Fruit fly (Drosophila melanogaster) whole organism, embryonic: ENCODE data around the gene CG14659.

Experiments used
- Ada2b ChIP-seq: fragments of 200-800 bp; sonication (Bioruptor generic); IDR thresholded peaks from 2 replicates; pipeline ENCODE4 v1.3.6; 2022; ENCODE audit warnings: missing biosample characterization, missing genetic modification characterization
- BEAF-32 ChIP-seq: fragments of 200-800 bp; sonication (Bioruptor generic); optimal IDR thresholded peaks from 3 replicates; lab custom pipeline; 2017; ENCODE audit warnings: missing biosample characterization, missing genetic modification characterization, mild to moderate bottlenecking, moderate library complexity, missing genetic modification reagents
- CG10147 ChIP-seq: fragments of 200-800 bp; sonication (Bioruptor generic); optimal IDR thresholded peaks from 2 replicates; lab custom pipeline; 2019; ENCODE audit warnings: missing biosample characterization, mild to moderate bottlenecking, missing genetic modification characterization, moderate library complexity
- CG10209 ChIP-seq: fragments of 200-800 bp; sonication (Bioruptor generic); optimal IDR thresholded peaks from 3 replicates; lab custom pipeline; 2017; ENCODE audit warnings: missing biosample characterization, mild to moderate bottlenecking, missing genetic modification characterization, missing genetic modification reagents
- CG10267 ChIP-seq: fragments of 200-800 bp; sonication (Bioruptor generic); optimal IDR thresholded peaks from 2 replicates; lab custom pipeline; 2018; ENCODE audit warnings: missing biosample characterization, mild to moderate bottlenecking, missing genetic modification characterization, moderate library complexity
- CG11504 ChIP-seq: fragments of 200-800 bp; sonication (Bioruptor generic); optimal IDR thresholded peaks from 3 replicates; lab custom pipeline; 2019; ENCODE audit warnings: missing biosample characterization, mild to moderate bottlenecking, missing genetic modification characterization, moderate library complexity
- CG12769 ChIP-seq: fragments of 200-800 bp; sonication (Bioruptor generic); optimal IDR thresholded peaks from 2 replicates; lab custom pipeline; 2019; ENCODE audit warnings: missing biosample characterization, mild to moderate bottlenecking, missing genetic modification characterization, moderate library complexity
- CG14441 ChIP-seq: fragments of 200-800 bp; sonication (Bioruptor generic); IDR thresholded peaks from 2 replicates; pipeline ENCODE4 v1.3.6; 2022; ENCODE audit warnings: missing biosample characterization, missing genetic modification characterization
- CG14710 ChIP-seq: fragments of 200-800 bp; sonication (Bioruptor generic); optimal IDR thresholded peaks from 3 replicates; lab custom pipeline; 2019; ENCODE audit warnings: missing biosample characterization, mild to moderate bottlenecking, missing genetic modification characterization, moderate library complexity
- CG15696 ChIP-seq: fragments of 200-800 bp; sonication (Bioruptor generic); optimal IDR thresholded peaks from 2 replicates; lab custom pipeline; 2019; ENCODE audit warnings: missing biosample characterization, mild to moderate bottlenecking, missing genetic modification characterization, moderate library complexity
- CG3847 ChIP-seq: fragments of 200-800 bp; sonication (Bioruptor generic); IDR thresholded peaks from 2 replicates; pipeline ENCODE4 v1.3.6; 2022; ENCODE audit warnings: missing biosample characterization, missing genetic modification characterization
- CG3995 ChIP-seq: fragments of 200-800 bp; sonication (Bioruptor generic); optimal IDR thresholded peaks from 3 replicates; lab custom pipeline; 2016; ENCODE audit warnings: missing biosample characterization, missing genetic modification characterization
- CG5245 ChIP-seq: fragments of 200-800 bp; sonication (Bioruptor generic); optimal IDR thresholded peaks from 3 replicates; lab custom pipeline; 2016; ENCODE audit warnings: missing biosample characterization, missing genetic modification characterization
- CG6813 ChIP-seq: fragments of 200-800 bp; sonication (Bioruptor generic); optimal IDR thresholded peaks from 2 replicates; lab custom pipeline; 2017; ENCODE audit warnings: missing biosample characterization, missing genetic modification characterization, mild to moderate bottlenecking, moderate library complexity, missing genetic modification reagents
- CG7372 ChIP-seq: fragments of 200-800 bp; sonication (Bioruptor generic); IDR thresholded peaks from 2 replicates; pipeline ENCODE4 v1.3.6; 2022; ENCODE audit warnings: missing biosample characterization, missing genetic modification characterization
- CG8944 ChIP-seq: fragments of 200-800 bp; sonication (Bioruptor generic); optimal IDR thresholded peaks from 3 replicates; lab custom pipeline; 2016; ENCODE audit warnings: missing biosample characterization, missing genetic modification characterization
- CG9609 ChIP-seq: fragments of 200-800 bp; sonication (Bioruptor generic); optimal IDR thresholded peaks from 3 replicates; lab custom pipeline; 2016; ENCODE audit warnings: missing biosample characterization, missing genetic modification characterization
- CG9727 ChIP-seq: fragments of 200-800 bp; sonication (Bioruptor generic); optimal IDR thresholded peaks from 3 replicates; lab custom pipeline; 2017; ENCODE audit warnings: missing biosample characterization, mild to moderate bottlenecking, missing genetic modification characterization
- CTCF ChIP-seq: fragments of 200-800 bp; sonication (Bioruptor generic); optimal IDR thresholded peaks from 2 replicates; lab custom pipeline; 2017; ENCODE audit warnings: missing biosample characterization, mild to moderate bottlenecking, missing genetic modification characterization, moderate library complexity
- Dad ChIP-seq: fragments of 200-800 bp; sonication (Bioruptor generic); optimal IDR thresholded peaks from 3 replicates; lab custom pipeline; 2016; ENCODE audit warnings: missing biosample characterization, missing genetic modification characterization
- Dbx ChIP-seq: fragments of 200-800 bp; sonication (Bioruptor generic); IDR thresholded peaks from 3 replicates; pipeline ENCODE4 v1.3.6; 2022; ENCODE audit warnings: missing biosample characterization, missing genetic modification characterization
- Dip3 ChIP-seq: fragments of 200-800 bp; sonication (Bioruptor generic); optimal IDR thresholded peaks from 3 replicates; lab custom pipeline; 2016; ENCODE audit warnings: missing biosample characterization, missing genetic modification characterization
- E2f1 ChIP-seq: fragments of 200-800 bp; sonication (Bioruptor generic); IDR thresholded peaks from 2 replicates; pipeline ENCODE4 v1.3.6; 2022; ENCODE audit warnings: missing biosample characterization, missing genetic modification characterization
- Ets97D ChIP-seq: fragments of 200-800 bp; sonication (Bioruptor generic); optimal IDR thresholded peaks from 3 replicates; lab custom pipeline; 2016; ENCODE audit warnings: missing biosample characterization, missing genetic modification characterization
- Fer1 ChIP-seq: fragments of 200-800 bp; sonication (Bioruptor generic); optimal IDR thresholded peaks from 2 replicates; lab custom pipeline; 2017; ENCODE audit warnings: missing biosample characterization, mild to moderate bottlenecking, missing genetic modification characterization
- Opbp ChIP-seq: fragments of 200-800 bp; sonication (Bioruptor generic); IDR thresholded peaks from 3 replicates; pipeline ENCODE4 v1.3.6; 2022; ENCODE audit warnings: missing biosample characterization, missing genetic modification characterization; ENCODE audit not compliant: partially characterized antibody
- Rfx ChIP-seq: fragments of 200-800 bp; sonication (Bioruptor generic); IDR thresholded peaks from 2 replicates; pipeline ENCODE4 v1.3.6; 2022; ENCODE audit warnings: missing biosample characterization, missing genetic modification characterization
- Sox102F ChIP-seq: fragments of 200-800 bp; sonication (Bioruptor generic); optimal IDR thresholded peaks from 2 replicates; lab custom pipeline; 2018; ENCODE audit warnings: missing biosample characterization, mild to moderate bottlenecking, missing genetic modification characterization, moderate library complexity
- Sry-δ ChIP-seq: fragments of 200-800 bp; sonication (Bioruptor generic); optimal IDR thresholded peaks from 2 replicates; lab custom pipeline; 2016; ENCODE audit warnings: missing biosample characterization, missing genetic modification characterization
- Vsx1 ChIP-seq: fragments of 200-800 bp; sonication (Bioruptor generic); optimal IDR thresholded peaks from 2 replicates; lab custom pipeline; 2017; ENCODE audit warnings: missing biosample characterization, mild to moderate bottlenecking, missing genetic modification characterization, missing genetic modification reagents
- aop ChIP-seq: fragments of 200-800 bp; sonication (Bioruptor generic); IDR thresholded peaks from 2 replicates; pipeline ENCODE4 v1.3.6; 2022; ENCODE audit warnings: missing biosample characterization, missing genetic modification characterization
- bcd ChIP-seq: fragments of 200-800 bp; sonication (Bioruptor generic); optimal IDR thresholded peaks from 2 replicates; lab custom pipeline; 2017; ENCODE audit warnings: missing biosample characterization, mild to moderate bottlenecking, missing genetic modification characterization
- btn ChIP-seq: fragments of 200-800 bp; sonication (Bioruptor generic); optimal IDR thresholded peaks from 2 replicates; lab custom pipeline; 2016; ENCODE audit warnings: missing biosample characterization, missing genetic modification characterization
- caup ChIP-seq: fragments of 200-800 bp; sonication (Bioruptor generic); optimal IDR thresholded peaks from 3 replicates; lab custom pipeline; 2017; ENCODE audit warnings: missing biosample characterization, mild to moderate bottlenecking, missing genetic modification characterization, moderate library complexity; ENCODE audit not compliant: severe bottlenecking
- crc ChIP-seq: fragments of 200-800 bp; sonication (Bioruptor generic); optimal IDR thresholded peaks from 2 replicates; lab custom pipeline; 2016; ENCODE audit warnings: missing biosample characterization, missing genetic modification characterization
- ems ChIP-seq: fragments of 200-800 bp; sonication (Bioruptor generic); optimal IDR thresholded peaks from 3 replicates; lab custom pipeline; 2016; ENCODE audit warnings: missing biosample characterization, missing genetic modification characterization
- en ChIP-seq: fragments of 200-800 bp; sonication (Bioruptor generic); optimal IDR thresholded peaks from 2 replicates; lab custom pipeline; 2016; ENCODE audit warnings: missing biosample characterization, missing genetic modification characterization
- gfzf ChIP-seq: fragments of 200-800 bp; sonication (Bioruptor generic); optimal IDR thresholded peaks from 2 replicates; lab custom pipeline; 2016; ENCODE audit warnings: missing biosample characterization, mild to moderate bottlenecking, missing genetic modification characterization, moderate library complexity
- ind ChIP-seq: fragments of 200-800 bp; sonication (Bioruptor generic); optimal IDR thresholded peaks from 3 replicates; lab custom pipeline; 2016; ENCODE audit warnings: missing biosample characterization, missing genetic modification characterization
- jumu ChIP-seq: fragments of 200-800 bp; sonication (Bioruptor generic); optimal IDR thresholded peaks from 3 replicates; lab custom pipeline; 2016; ENCODE audit warnings: missing biosample characterization, missing genetic modification characterization
- scrt ChIP-seq: fragments of 200-800 bp; sonication (Bioruptor generic); optimal IDR thresholded peaks from 2 replicates; lab custom pipeline; 2018; ENCODE audit warnings: missing biosample characterization, mild to moderate bottlenecking, missing genetic modification characterization, moderate library complexity
- sd ChIP-seq: fragments of 200-800 bp; sonication (Bioruptor generic); optimal IDR thresholded peaks from 3 replicates; lab custom pipeline; 2018; ENCODE audit warnings: missing biosample characterization, mild to moderate bottlenecking, missing genetic modification characterization, moderate library complexity
- sisA ChIP-seq: fragments of 200-800 bp; sonication (Bioruptor generic); IDR thresholded peaks from 2 replicates; pipeline ENCODE4 v1.3.6; 2022; ENCODE audit warnings: missing biosample characterization, missing genetic modification characterization
- slou ChIP-seq: fragments of 200-800 bp; sonication (Bioruptor generic); optimal IDR thresholded peaks from 3 replicates; lab custom pipeline; 2016; ENCODE audit warnings: missing biosample characterization, missing genetic modification characterization
- stc ChIP-seq: fragments of 200-800 bp; sonication (Bioruptor generic); IDR thresholded peaks from 2 replicates; pipeline ENCODE4 v1.3.6; 2022; ENCODE audit warnings: missing biosample characterization, missing genetic modification characterization
- stwl ChIP-seq: fragments of 200-800 bp; sonication (Bioruptor generic); optimal IDR thresholded peaks from 3 replicates; lab custom pipeline; 2018; ENCODE audit warnings: missing biosample characterization, mild to moderate bottlenecking, missing genetic modification characterization, moderate library complexity
- tio ChIP-seq: fragments of 200-800 bp; sonication (Bioruptor generic); optimal IDR thresholded peaks from 2 replicates; lab custom pipeline; 2017; ENCODE audit warnings: missing biosample characterization, missing genetic modification characterization, inconsistent platforms
- tll ChIP-seq, 2 experiments: fragments of 200-800 bp in 1 of 2; fragments of >200 bp in 1 of 2; sonication (Bioruptor generic) in 1 of 2; optimal IDR thresholded peaks; 2 replicates each; lab custom pipeline; 2017 to 2019; ENCODE audit warnings: missing biosample characterization in 2 of 2, missing genetic modification characterization in 2 of 2, mild to moderate bottlenecking in 1 of 2, moderate library complexity in 1 of 2
- unc-4 ChIP-seq: fragments of 200-800 bp; sonication (Bioruptor generic); IDR thresholded peaks from 2 replicates; pipeline ENCODE4 v1.3.6; 2022; ENCODE audit warnings: missing biosample characterization, missing genetic modification characterization; ENCODE audit not compliant: partially characterized antibody

CG14659 gene

dm6 chr3R:4804828-4805707 is 26.0 kb downstream of the CG14659 start (continued):
- TF ChIP-seq gfzf (GFP tag; lab: Kevin White, UChicago) (no peak), CG12769 (tag; lab: Kevin White, UChicago) (peak; percentile 86), Dbx (GFP tag; lab: Robert Waterston, UW) (0 out of 3 replicates have a peak, but pooled peaks have one; percentile 19), unc-4 (GFP tag; lab: Robert Waterston, UW) (no peak), CG8944 (no peak), btn (GFP tag; lab: Kevin White, UChicago) (no peak), Ets97D (no peak), crc (no peak), caup (peak; percentile 45), CG5245 (peak; percentile 28), E2f1 (GFP tag; lab: Robert Waterston, UW) (peak; percentile 57), sd (tag; lab: Kevin White, UChicago) (peak; percentile 2), Ada2b (GFP tag; lab: Robert Waterston, UW) (peak; percentile 66), Fer1 (peak; percentile 68), CG3995 (GFP tag; lab: Kevin White, UChicago) (no peak), CG10147 (GFP tag; lab: Kevin White, UChicago) (peak; percentile 45), ems (GFP tag; lab: Kevin White, UChicago) (no peak), CG7372 (0 out of 2 replicates have a peak, but pooled peaks have one; percentile 40), en (GFP tag; lab: Kevin White, UChicago) (no peak), tll (GFP tag; optimal IDR thresholded peaks at IDR 0.05; lab: Kevin White, UChicago) (no peak), BEAF-32 (GFP tag; lab: Kevin White, UChicago) (peak; percentile 8), Sox102F (peak; percentile 83), sisA (GFP tag; lab: Robert Waterston, UW) (peak; percentile 35), aop (no peak), CG6813 (peak; percentile 62), ind (GFP tag; lab: Kevin White, UChicago) (peak; percentile 37), CG3847 (GFP tag; lab: Robert Waterston, UW) (no peak), CTCF (GFP tag; lab: Kevin White, UChicago) (no peak), Sry-δ (GFP tag; lab: Kevin White, UChicago) (peak; percentile 36), stc (peak; percentile 61; the same call in 1 of the 2 replicates), slou (no peak), scrt (GFP tag; lab: Kevin White, UChicago) (peak; percentile 43), CG15696 (tag; lab: Kevin White, UChicago) (peak; percentile 67), CG10209 (GFP tag; lab: Kevin White, UChicago) (peak; percentile 72), CG9727 (peak; percentile 69), CG9609 (GFP tag; lab: Kevin White, UChicago) (no peak), Opbp (GFP tag; lab: Robert Waterston, UW) (no peak), CG14441 (GFP tag; lab: Robert Waterston, UW) (peak; percentile 61; the same call in 1 of the 2 replicates), stwl (tag; lab: Kevin White, UChicago) (peak; percentile 4), Dip3 (no peak), CG10267 (tag; lab: Kevin White, UChicago) (peak; percentile 71), jumu (GFP tag; lab: Kevin White, UChicago) (no peak), CG14710 (peak; percentile 71), Vsx1 (GFP tag; lab: Kevin White, UChicago) (no peak), Dad (GFP tag; lab: Kevin White, UChicago) (no peak), bcd (GFP tag; lab: Kevin White, UChicago) (peak; percentile 46), Rfx (peak; percentile 4), tio (GFP tag; lab: Kevin White, UChicago) (peak; percentile 26), CG11504 (tag; lab: Kevin White, UChicago) (peak; percentile 84)
